Worm (Caenorhabditis elegans): ENCODE measurements around the gene F44A6.4.

The F44A6.4 gene

ce11 chrX:10227217-10227616 is 11.9 kb upstream of the F44A6.4 start:
- TF ChIP-seq pha-4 (tag; optimal IDR thresholded peaks at IDR 0.05) (no peak), elt-3 (tag; optimal IDR thresholded peaks at IDR 0.05) (no peak), elt-1 (tag; optimal IDR thresholded peaks at IDR 0.05; ENCODE audit: borderline replicate concordance, insufficient read depth) (peak; percentile 50)

DNA sequence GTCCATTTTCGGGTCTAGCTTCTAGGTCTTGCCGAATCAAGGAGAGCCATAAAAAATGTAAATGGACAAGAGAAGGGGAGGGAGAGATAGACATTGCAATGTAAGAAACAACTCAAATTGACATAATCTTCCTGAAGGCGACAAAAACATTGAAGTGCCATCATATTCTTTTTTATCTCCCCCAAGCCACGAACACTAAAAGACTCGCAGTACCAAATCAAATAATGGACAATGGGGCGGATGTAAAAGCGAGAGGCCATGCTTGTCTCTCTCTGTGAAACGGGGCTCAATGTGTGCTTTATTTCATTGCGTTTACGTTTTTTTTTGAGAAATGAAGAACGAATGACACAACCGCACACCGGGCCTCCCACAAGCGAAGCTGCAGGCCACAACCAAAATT is 10.6 kb upstream of the F44A6.4 start:
- TF ChIP-seq ham-2 (GFP tag; optimal IDR thresholded peaks at IDR 0.05) = no peak

- no peak for TF ChIP-seq blmp-1 (tag; optimal IDR thresholded peaks at IDR 0.05)
- no peak for TF ChIP-seq elt-1 (tag; optimal IDR thresholded peaks at IDR 0.05; ENCODE audit: borderline replicate concordance, insufficient read depth)
- TF ChIP-seq ham-2 (GFP tag; optimal IDR thresholded peaks at IDR 0.05) = no peak
- TF ChIP-seq nhr-12 (tag; optimal IDR thresholded peaks at IDR 0.05) = no peak
- no peak for TF ChIP-seq ceh-39 (tag; optimal IDR thresholded peaks at IDR 0.05)
- TF ChIP-seq M03D4.4 (tag; optimal IDR thresholded peaks at IDR 0.05) = no peak
- no peak for TF ChIP-seq unc-120 (tag; optimal IDR thresholded peaks at IDR 0.05; ENCODE audit: poor library complexity, severe bottlenecking)
- TF ChIP-seq nhr-28 (tag; optimal IDR thresholded peaks at IDR 0.05) = no peak
- no peak for TF ChIP-seq lin-32 (GFP tag; optimal IDR thresholded peaks at IDR 0.05)
- TF ChIP-seq tbx-8 (GFP tag; optimal IDR thresholded peaks at IDR 0.05) = no peak
- TF ChIP-seq drap-1 (GFP tag; optimal IDR thresholded peaks at IDR 0.05) = no peak
- no peak for TF ChIP-seq elt-3 (tag; optimal IDR thresholded peaks at IDR 0.05)
Observed at ce11 chrX:10219184-10219705, 4.0 kb upstream of the F44A6.4 start.

- no peak for TF ChIP-seq blmp-1 (tag; optimal IDR thresholded peaks at IDR 0.05)
- TF ChIP-seq pha-4 (tag; optimal IDR thresholded peaks at IDR 0.05) = no peak
- TF ChIP-seq ces-1 (GFP tag; optimal IDR thresholded peaks at IDR 0.05) = no peak
- no peak for TF ChIP-seq zip-8 (tag; optimal IDR thresholded peaks at IDR 0.05)
- TF ChIP-seq nhr-28 (tag; optimal IDR thresholded peaks at IDR 0.05) = no peak
- no peak for TF ChIP-seq unc-39 (tag; optimal IDR thresholded peaks at IDR 0.05)
- TF ChIP-seq bed-3 (GFP tag; optimal IDR thresholded peaks at IDR 0.05) = no peak
- no peak for TF ChIP-seq ceh-39 (tag; optimal IDR thresholded peaks at IDR 0.05)
- no peak for TF ChIP-seq sptf-1 (tag; optimal IDR thresholded peaks at IDR 0.05)
- TF ChIP-seq lin-32 (GFP tag; optimal IDR thresholded peaks at IDR 0.05) = no peak
- no peak for TF ChIP-seq ceh-83 (GFP tag; optimal IDR thresholded peaks at IDR 0.05)
- no peak for TF ChIP-seq unc-120 (tag; optimal IDR thresholded peaks at IDR 0.05; ENCODE audit: poor library complexity, severe bottlenecking)
- no peak for TF ChIP-seq nhr-2 (tag; optimal IDR thresholded peaks at IDR 0.05)
- no peak for TF ChIP-seq ceh-43 (GFP tag; optimal IDR thresholded peaks at IDR 0.05)
Observed at ce11 chrX:10218779-10219178, 3.5 kb upstream of the F44A6.4 start, which contains the start of gene F44A6.5. Gene F44A6.5 (minus strand): TSS chrX:10218929.

DNA sequence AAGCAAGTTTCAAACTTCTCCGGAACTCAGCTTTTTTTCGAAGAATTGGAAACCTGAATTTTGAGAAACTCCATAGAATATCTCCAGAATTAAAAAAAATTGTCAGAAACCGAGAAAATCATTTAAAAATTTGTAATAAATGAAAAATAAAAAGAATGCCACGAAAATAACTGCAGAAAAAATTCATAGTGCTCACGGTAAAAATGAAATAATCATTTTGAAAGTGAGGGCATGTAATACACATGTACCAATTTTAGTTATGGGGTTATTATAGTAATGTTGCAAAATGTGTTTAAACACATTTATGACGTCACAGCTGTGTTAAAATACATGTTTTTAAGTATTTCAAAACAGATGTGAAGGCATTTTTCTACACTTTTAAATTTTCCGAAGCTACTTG is 1.6 kb upstream of the F44A6.4 start:
- TF ChIP-seq ztf-11 (tag; optimal IDR thresholded peaks at IDR 0.05) = no peak
- peak; percentile 30 for TF ChIP-seq zip-8 (tag; optimal IDR thresholded peaks at IDR 0.05)

ce11 chrX:10216344-10216743 is 1.0 kb upstream of the F44A6.4 start:
- TF ChIP-seq mep-1 (tag; optimal IDR thresholded peaks at IDR 0.05) = no peak
- no peak for TF ChIP-seq pha-4 (tag; optimal IDR thresholded peaks at IDR 0.05)
- no peak for TF ChIP-seq M03D4.4 (tag; optimal IDR thresholded peaks at IDR 0.05)
- TF ChIP-seq unc-120 (tag; optimal IDR thresholded peaks at IDR 0.05; ENCODE audit: poor library complexity, severe bottlenecking) = no peak
- TF ChIP-seq sptf-1 (tag; optimal IDR thresholded peaks at IDR 0.05) = no peak
- no peak for TF ChIP-seq tbx-8 (GFP tag; optimal IDR thresholded peaks at IDR 0.05)
- TF ChIP-seq nhr-12 (tag; optimal IDR thresholded peaks at IDR 0.05) = no peak
- no peak for TF ChIP-seq ztf-11 (tag; optimal IDR thresholded peaks at IDR 0.05)
- no peak for TF ChIP-seq snpc-4 (tag; optimal IDR thresholded peaks at IDR 0.05)
- TF ChIP-seq blmp-1 (tag; optimal IDR thresholded peaks at IDR 0.05) = no peak
- TF ChIP-seq hlh-1 (tag; optimal IDR thresholded peaks at IDR 0.05) = no peak
- TF ChIP-seq mab-5 (tag; optimal IDR thresholded peaks at IDR 0.05) = no peak
- TF ChIP-seq nhr-28 (tag; optimal IDR thresholded peaks at IDR 0.05) = no peak
- no peak for TF ChIP-seq zip-8 (tag; optimal IDR thresholded peaks at IDR 0.05)
- TF ChIP-seq lin-13 (tag; optimal IDR thresholded peaks at IDR 0.05) = no peak
- no peak for TF ChIP-seq ceh-39 (tag; optimal IDR thresholded peaks at IDR 0.05)
- TF ChIP-seq elt-3 (tag; optimal IDR thresholded peaks at IDR 0.05) = no peak
- TF ChIP-seq nhr-2 (tag; optimal IDR thresholded peaks at IDR 0.05) = no peak

- TF ChIP-seq ceh-39 (tag; optimal IDR thresholded peaks at IDR 0.05) (no peak), mep-1 (tag; optimal IDR thresholded peaks at IDR 0.05) (no peak), nhr-76 (tag; optimal IDR thresholded peaks at IDR 0.05) (no peak)
Observed at ce11 chrX:10212469-10212868, 2.8 kb downstream of the F44A6.4 start, which contains the start of gene F44A6.3. Gene F44A6.3 (plus strand): TSS chrX:10212769.

All from whole organism, mixed stage, embryonic.